Fruit fly (Drosophila melanogaster) whole organism, prepupa: ENCODE data around the gene CG14932.

ENCODE experiments used
- CG10669 ChIP-seq: fragments of 200-800 bp; sonication (Bioruptor generic); optimal IDR thresholded peaks from 3 replicates; lab custom pipeline; 2018; ENCODE audit warnings: missing biosample characterization, mild to moderate bottlenecking, missing genetic modification characterization, moderate library complexity
- CG11294 ChIP-seq: fragments of 200-800 bp; sonication (Bioruptor generic); IDR thresholded peaks from 2 replicates; pipeline ENCODE4 v1.3.6; 2022; ENCODE audit warnings: missing biosample characterization, missing genetic modification characterization
- CG11762 ChIP-seq: fragments of 200-800 bp; sonication (Bioruptor generic); optimal IDR thresholded peaks from 3 replicates; lab custom pipeline; 2016; ENCODE audit warnings: missing biosample characterization, missing genetic modification characterization; ENCODE audit not compliant: insufficient read depth
- CG15336 ChIP-seq: fragments of 200-800 bp; sonication (Bioruptor generic); IDR thresholded peaks from 2 replicates; pipeline ENCODE4 v1.3.6; 2022; ENCODE audit warnings: missing biosample characterization, missing genetic modification characterization
- CG1621 ChIP-seq: fragments of 200-800 bp; sonication (Bioruptor generic); optimal IDR thresholded peaks from 3 replicates; lab custom pipeline; 2018; ENCODE audit warnings: missing biosample characterization, mild to moderate bottlenecking, missing genetic modification characterization
- CG16779 ChIP-seq: fragments of 200-800 bp; sonication (Bioruptor generic); optimal IDR thresholded peaks from 3 replicates; lab custom pipeline; 2017; ENCODE audit warnings: missing biosample characterization, mild to moderate bottlenecking, missing genetic modification characterization
- CG3032 ChIP-seq: fragments of 200-800 bp; optimal IDR thresholded peaks from 2 replicates; lab custom pipeline; 2019; ENCODE audit warnings: missing biosample characterization, mild to moderate bottlenecking, missing genetic modification characterization, moderate library complexity
- CG31627 ChIP-seq: fragments of 200-800 bp; sonication (Bioruptor generic); optimal IDR thresholded peaks from 3 replicates; lab custom pipeline; 2016; ENCODE audit warnings: missing biosample characterization, missing genetic modification characterization
- CG32006 ChIP-seq: fragments of 200-800 bp; sonication (Bioruptor generic); optimal IDR thresholded peaks from 3 replicates; lab custom pipeline; 2017; ENCODE audit warnings: missing biosample characterization, mild to moderate bottlenecking, missing genetic modification characterization
- CG34406 ChIP-seq: fragments of 200-800 bp; sonication (Bioruptor generic); optimal IDR thresholded peaks from 3 replicates; lab custom pipeline; 2016; ENCODE audit warnings: missing biosample characterization, missing genetic modification characterization
- CG3919 ChIP-seq: fragments of 200-800 bp; sonication (Bioruptor generic); optimal IDR thresholded peaks from 3 replicates; lab custom pipeline; 2016; ENCODE audit warnings: missing biosample characterization, missing genetic modification characterization
- CG4318 ChIP-seq: fragments of 200-800 bp; sonication (Bioruptor generic); optimal IDR thresholded peaks from 3 replicates; lab custom pipeline; 2017; ENCODE audit warnings: missing biosample characterization, mild to moderate bottlenecking, missing genetic modification characterization
- CG6163 ChIP-seq: fragments of 200-800 bp; sonication (Bioruptor generic); IDR thresholded peaks from 3 replicates; pipeline ENCODE4 v1.3.6; 2022; ENCODE audit warnings: missing biosample characterization, missing genetic modification characterization
- CG6792 ChIP-seq: fragments of 200-800 bp; sonication (Bioruptor generic); optimal IDR thresholded peaks from 3 replicates; lab custom pipeline; 2016; ENCODE audit warnings: missing biosample characterization, missing genetic modification characterization
- CG7368 ChIP-seq: fragments of 200-800 bp; sonication (Bioruptor generic); optimal IDR thresholded peaks from 3 replicates; lab custom pipeline; 2016; ENCODE audit warnings: missing biosample characterization, missing genetic modification characterization
- CG8119 ChIP-seq: fragments of 200-800 bp; sonication (Bioruptor generic); IDR thresholded peaks from 3 replicates; pipeline ENCODE4 v1.3.6; 2022; ENCODE audit warnings: missing biosample characterization, missing genetic modification characterization
- CG8319 ChIP-seq: fragments of 200-800 bp; sonication (Bioruptor generic); optimal IDR thresholded peaks from 3 replicates; lab custom pipeline; 2016; ENCODE audit warnings: missing biosample characterization, missing genetic modification characterization
- CG9139 ChIP-seq: fragments of 200-800 bp; sonication (Bioruptor generic); optimal IDR thresholded peaks from 3 replicates; lab custom pipeline; 2017; ENCODE audit warnings: missing biosample characterization, mild to moderate bottlenecking, missing genetic modification characterization
- Eip93F ChIP-seq: fragments of 200-800 bp; sonication (Bioruptor generic); optimal IDR thresholded peaks from 2 replicates; lab custom pipeline; 2016; ENCODE audit warnings: missing biosample characterization, mild to moderate bottlenecking, missing genetic modification characterization
- Gug ChIP-seq: fragments of 200-800 bp; sonication (Bioruptor generic); IDR thresholded peaks from 2 replicates; pipeline ENCODE4 v1.3.6; 2022; ENCODE audit warnings: missing biosample characterization, missing genetic modification characterization
- Hr38 ChIP-seq: sonication (Bioruptor generic); optimal IDR thresholded peaks from 2 replicates; lab custom pipeline; 2016; ENCODE audit warnings: missing biosample characterization, missing genetic modification characterization
- Lpt ChIP-seq: fragments of 200-800 bp; sonication (Bioruptor generic); optimal IDR thresholded peaks from 3 replicates; lab custom pipeline; 2016; ENCODE audit warnings: missing biosample characterization, missing genetic modification characterization
- Sox102F ChIP-seq: fragments of 200-800 bp; sonication (Bioruptor generic); optimal IDR thresholded peaks from 2 replicates; lab custom pipeline; 2016; ENCODE audit warnings: missing biosample characterization, mild to moderate bottlenecking, missing genetic modification characterization
- Sox14 ChIP-seq: fragments of 200-800 bp; sonication (Bioruptor generic); optimal IDR thresholded peaks from 3 replicates; lab custom pipeline; 2016; ENCODE audit warnings: missing biosample characterization, missing genetic modification characterization
- achi ChIP-seq: fragments of 200-800 bp; sonication (Bioruptor generic); optimal IDR thresholded peaks from 3 replicates; lab custom pipeline; 2016; ENCODE audit warnings: missing biosample characterization, missing genetic modification characterization
- acj6 ChIP-seq: fragments of 200-800 bp; sonication (Bioruptor generic); optimal IDR thresholded peaks from 3 replicates; lab custom pipeline; 2016; ENCODE audit warnings: missing biosample characterization, missing genetic modification characterization
- cyc ChIP-seq: fragments of 200-800 bp; sonication (Bioruptor generic); optimal IDR thresholded peaks from 3 replicates; lab custom pipeline; 2016; ENCODE audit warnings: missing biosample characterization, missing genetic modification characterization
- dac ChIP-seq: fragments of 200-800 bp; sonication (Bioruptor generic); optimal IDR thresholded peaks from 2 replicates; lab custom pipeline; 2017; ENCODE audit warnings: missing biosample characterization, mild to moderate bottlenecking, missing genetic modification characterization
- fd85E ChIP-seq: fragments of 200-800 bp; sonication (Bioruptor generic); optimal IDR thresholded peaks from 3 replicates; lab custom pipeline; 2016; ENCODE audit warnings: missing biosample characterization, missing genetic modification characterization
- lz ChIP-seq: fragments of 200-800 bp; sonication (Bioruptor generic); optimal IDR thresholded peaks from 3 replicates; lab custom pipeline; 2016; ENCODE audit warnings: missing biosample characterization, missing genetic modification characterization
- pdm3 ChIP-seq: fragments of 200-800 bp; sonication (Bioruptor generic); optimal IDR thresholded peaks from 3 replicates; lab custom pipeline; 2016; ENCODE audit warnings: missing biosample characterization, missing genetic modification characterization
- salr ChIP-seq, 2 experiments: fragments of 200-800 bp; sonication (Bioruptor generic); optimal IDR thresholded peaks; 3 replicates each; lab custom pipeline; 2016 to 2018; ENCODE audit warnings: missing biosample characterization in 2 of 2, missing genetic modification characterization in 2 of 2, mild to moderate bottlenecking in 1 of 2
- svp ChIP-seq: fragments of 200-800 bp; sonication (Bioruptor generic); peaks from one replicate; lab custom pipeline; 2016; ENCODE audit warnings: missing biosample characterization, missing genetic modification characterization
- vri ChIP-seq: fragments of 200-800 bp; sonication (Bioruptor generic); optimal IDR thresholded peaks from 3 replicates; lab custom pipeline; 2016; ENCODE audit warnings: missing biosample characterization, mild to moderate bottlenecking, missing genetic modification characterization

CG14932 gene

DNA sequence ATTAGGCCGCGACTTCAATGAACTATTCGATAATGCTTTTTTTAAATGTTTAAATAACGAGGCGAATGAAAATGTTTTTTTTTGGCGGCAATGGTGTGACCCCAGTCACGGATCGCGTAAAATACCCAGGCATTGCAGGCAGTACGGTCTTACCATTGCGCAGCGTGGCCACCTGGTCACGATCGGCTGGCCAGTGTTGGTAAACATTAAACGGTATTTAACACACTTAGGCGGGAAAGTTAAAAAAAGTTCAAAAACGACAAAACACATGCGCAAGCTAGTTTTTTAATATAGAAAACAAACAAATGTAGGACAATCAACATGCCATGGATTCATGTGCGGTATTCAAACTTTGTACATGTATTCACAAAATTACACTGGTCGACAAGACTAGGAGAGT lies 39.6 kb downstream of the CG14932 start, which contains the start of gene esc:
TSS of gene esc (minus strand) at position 129 of the 400 bp plus-strand sequence.
- TF ChIP-seq Lpt (GFP tag; lab: Kevin White, UChicago) = no peak
- TF ChIP-seq CG11294 = no peak
- no peak for TF ChIP-seq CG8319 (GFP tag; lab: Kevin White, UChicago)
- TF ChIP-seq CG16779 (tag; lab: Kevin White, UChicago) = no peak
- no peak for TF ChIP-seq CG34406 (GFP tag; lab: Kevin White, UChicago)
- no peak for TF ChIP-seq salr (GFP tag; optimal IDR thresholded peaks at IDR 0.05; lab: Kevin White, UChicago)
- peak; percentile 26 for TF ChIP-seq CG31627 (GFP tag; lab: Kevin White, UChicago)
- TF ChIP-seq Sox14 (GFP tag; lab: Kevin White, UChicago) = peak; percentile 21
- peak; percentile 28 for TF ChIP-seq cyc (GFP tag; lab: Kevin White, UChicago)
- TF ChIP-seq CG1621 (tag; lab: Kevin White, UChicago) = no peak
- no peak for TF ChIP-seq Eip93F
- TF ChIP-seq CG9139 (GFP tag; lab: Kevin White, UChicago) = no peak
- TF ChIP-seq dac (GFP tag; lab: Kevin White, UChicago) = no peak
- TF ChIP-seq, all 60 proteins: peak for 3

DNA sequence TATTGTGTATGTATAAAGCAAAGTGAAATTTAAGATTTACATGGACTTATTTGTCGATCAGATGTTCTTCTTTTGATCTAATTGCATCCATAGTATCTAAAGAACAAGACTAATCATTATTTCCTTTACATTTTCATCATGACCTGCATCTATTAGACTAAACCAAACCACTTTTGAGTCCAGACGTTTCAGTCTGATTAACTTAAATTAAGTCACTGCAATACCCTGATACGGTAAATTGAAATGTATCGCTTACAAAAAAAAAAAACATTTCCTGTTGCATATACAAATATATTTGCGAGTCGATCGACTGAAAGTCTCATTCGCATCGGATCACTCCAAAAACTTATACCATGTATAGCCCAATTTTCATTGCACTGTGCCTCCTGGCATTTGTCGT lies 44.1 kb downstream of the CG14932 start, which contains the start of gene CG45011:
TSS of gene CG45011 (plus strand) at position 301 of the 400 bp plus-strand sequence.
- no peak for TF ChIP-seq CG7368 (GFP tag; lab: Kevin White, UChicago)
- TF ChIP-seq, all 60 proteins: peak for 0

DNA sequence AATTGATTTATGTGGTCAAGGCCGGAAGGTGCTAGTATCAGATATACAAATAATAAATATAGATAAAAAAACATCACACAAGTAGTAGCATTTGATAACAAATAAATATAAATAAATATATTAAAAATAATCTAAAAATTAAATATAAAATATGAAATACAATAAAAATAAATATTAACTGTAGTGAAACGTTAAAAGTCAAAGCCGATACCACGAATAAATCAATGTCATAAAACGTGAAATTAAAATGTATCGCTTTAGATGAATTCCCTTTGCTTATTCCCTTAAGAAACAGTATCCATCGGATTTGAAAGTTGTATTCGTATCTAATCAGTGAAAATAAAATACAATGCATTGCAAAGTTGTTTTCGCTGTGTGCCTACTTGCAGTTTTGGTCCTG lies 44.6 kb downstream of the CG14932 start, which contains the start of gene CG45012:
TSS of gene CG45012 (plus strand) at position 301 of the 400 bp plus-strand sequence.
- TF ChIP-seq Hr38 (GFP tag; lab: Kevin White, UChicago) (no peak), pdm3 (GFP tag; lab: Kevin White, UChicago) (no peak), CG31627 (GFP tag; lab: Kevin White, UChicago) (no peak), lz (GFP tag; lab: Kevin White, UChicago) (no peak), CG9139 (GFP tag; lab: Kevin White, UChicago) (no peak), CG11762 (GFP tag; lab: Kevin White, UChicago) (no peak), svp (no peak), CG3919 (GFP tag; lab: Kevin White, UChicago) (no peak), vri (GFP tag; lab: Kevin White, UChicago) (no peak), achi (GFP tag; lab: Kevin White, UChicago) (no peak), CG32006 (no peak), CG1621 (tag; lab: Kevin White, UChicago) (no peak), CG6792 (GFP tag; lab: Kevin White, UChicago) (no peak), CG15336 (GFP tag; lab: Robert Waterston, UW) (no peak), CG4318 (GFP tag; lab: Kevin White, UChicago) (no peak), CG3032 (no peak), CG6163 (no peak)
- TF ChIP-seq, all 60 proteins: peak for 0

- no peak for TF ChIP-seq CG8119 (GFP tag; lab: Robert Waterston, UW)
- TF ChIP-seq CG8319 (GFP tag; lab: Kevin White, UChicago) = no peak
- no peak for TF ChIP-seq cyc (GFP tag; lab: Kevin White, UChicago)
- TF ChIP-seq Sox102F = no peak
- no peak for TF ChIP-seq CG34406 (GFP tag; lab: Kevin White, UChicago)
- no peak for TF ChIP-seq CG10669 (GFP tag; lab: Kevin White, UChicago)
- TF ChIP-seq Gug (GFP tag; lab: Robert Waterston, UW) = no peak
- TF ChIP-seq dac (GFP tag; lab: Kevin White, UChicago) = no peak
Measured at dm6 chr2L:11836943-11837342, 47.2 kb downstream of the CG14932 start, which contains the start of gene Sfp33A4. Gene Sfp33A4 (plus strand): TSS chr2L:11837243.

DNA sequence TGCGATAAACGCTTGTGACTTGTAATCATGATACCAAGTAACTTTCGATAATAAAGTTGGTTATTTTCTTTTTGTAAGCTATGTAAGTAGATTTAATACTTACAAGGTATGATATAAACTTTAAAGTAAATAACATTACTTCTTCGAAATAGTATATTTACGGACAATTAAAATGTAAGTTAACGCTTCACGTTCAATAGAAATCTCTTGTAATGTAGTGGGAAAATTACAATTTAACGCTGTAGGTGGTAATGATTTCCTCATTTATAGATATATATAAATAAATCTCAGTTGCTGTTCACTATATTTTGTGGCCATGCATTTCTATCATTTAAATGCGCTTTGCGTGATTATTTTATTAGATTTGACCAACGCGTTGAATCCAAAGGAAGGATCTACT lies 47.7 kb downstream of the CG14932 start, which contains the start of gene Sfp33A2:
TSS of gene Sfp33A2 (plus strand) at position 301 of the 400 bp plus-strand sequence.
- no peak for TF ChIP-seq acj6 (GFP tag; lab: Kevin White, UChicago)
- TF ChIP-seq dac (GFP tag; lab: Kevin White, UChicago) = no peak
- no peak for TF ChIP-seq fd85E (GFP tag; lab: Kevin White, UChicago)
